Fruit fly (Drosophila melanogaster): Measurements from ENCODE around the gene CG7655.

Gene CG7655

dm6 chr3R:17712623-17713521 lies 30.4 kb downstream of the CG7655 start (continued):
- TF ChIP-seq otp (GFP tag; IDR thresholded peaks at IDR 0.05) (no peak), crp (GFP tag; optimal IDR thresholded peaks at IDR 0.05) (peak in 1 of 2 experiments; percentile 72), CG11085 (GFP tag; IDR thresholded peaks at IDR 0.05) (no peak), ewg (GFP tag; optimal IDR thresholded peaks at IDR 0.05) (no peak), Blimp-1 (GFP tag; optimal IDR thresholded peaks at IDR 0.05) (peak; percentile 46), CG15073 (GFP tag; optimal IDR thresholded peaks at IDR 0.05) (no peak), caup (GFP tag; optimal IDR thresholded peaks at IDR 0.05; ENCODE audit: severe bottlenecking) (no peak), HmgD (GFP tag; optimal IDR thresholded peaks at IDR 0.05) (no peak), CG5245 (GFP tag; optimal IDR thresholded peaks at IDR 0.05) (no peak), Asciz (GFP tag; optimal IDR thresholded peaks at IDR 0.05) (no peak), CG12769 (tag; optimal IDR thresholded peaks at IDR 0.05) (no peak), nerfin-2 (GFP tag; IDR thresholded peaks at IDR 0.05; ENCODE audit: partially characterized antibody) (no peak), CG15269 (tag; optimal IDR thresholded peaks at IDR 0.05) (no peak), dimm (GFP tag; IDR thresholded peaks at IDR 0.05) (no peak), Fer3 (tag; optimal IDR thresholded peaks at IDR 0.05) (no peak), CG17385 (GFP tag; optimal IDR thresholded peaks at IDR 0.05) (peak; percentile 75), crol (GFP tag; IDR thresholded peaks at IDR 0.05) (peak; percentile 85), Trl (optimal IDR thresholded peaks at IDR 0.05) (peak in 1 of 2 experiments; percentile 8), Trl (GFP tag; optimal IDR thresholded peaks at IDR 0.05) (no peak), CG14710 (tag; optimal IDR thresholded peaks at IDR 0.05) (peak; percentile 0), CG3847 (GFP tag; IDR thresholded peaks at IDR 0.05) (no peak), C15 (GFP tag; IDR thresholded peaks at IDR 0.05) (no peak), zen2 (GFP tag; IDR thresholded peaks at IDR 0.05; ENCODE audit: partially characterized antibody) (no peak), schlank (tag; optimal IDR thresholded peaks at IDR 0.05) (no peak), dati (GFP tag; IDR thresholded peaks at IDR 0.05) (no peak), prd (optimal IDR thresholded peaks at IDR 0.05) (no peak), prd (GFP tag; IDR thresholded peaks at IDR 0.05) (no peak), chm (GFP tag; IDR thresholded peaks at IDR 0.05) (no peak), CG2116 (GFP tag; optimal IDR thresholded peaks at IDR 0.05) (no peak), bcd (GFP tag; optimal IDR thresholded peaks at IDR 0.05) (no peak), CG16779 (GFP tag; IDR thresholded peaks at IDR 0.05) (no peak), scrt (GFP tag; optimal IDR thresholded peaks at IDR 0.05) (peak; percentile 16), CG10543 (GFP tag; optimal IDR thresholded peaks at IDR 0.05) (no peak), CG14965 (GFP tag; optimal IDR thresholded peaks at IDR 0.05; ENCODE audit: borderline replicate concordance) (no peak), CG3726 (GFP tag; IDR thresholded peaks at IDR 0.05) (no peak), sqz (GFP tag; optimal IDR thresholded peaks at IDR 0.05) (peak; percentile 34), sima (GFP tag; optimal IDR thresholded peaks at IDR 0.05) (no peak), Awh (GFP tag; IDR thresholded peaks at IDR 0.05) (no peak), CG11247 (GFP tag; IDR thresholded peaks at IDR 0.05) (no peak), CG14441 (GFP tag; IDR thresholded peaks at IDR 0.05) (no peak), CG12659 (GFP tag; optimal IDR thresholded peaks at IDR 0.05) (no peak), vfl (GFP tag; optimal IDR thresholded peaks at IDR 0.05) (no peak), MESR4 (GFP tag; optimal IDR thresholded peaks at IDR 0.05) (no peak), CG33213 (GFP tag; optimal IDR thresholded peaks at IDR 0.05) (no peak), insv (GFP tag; optimal IDR thresholded peaks at IDR 0.05) (no peak), fu2 (GFP tag; optimal IDR thresholded peaks at IDR 0.05) (no peak), gsb-n (tag; optimal IDR thresholded peaks at IDR 0.05) (peak; percentile 18), CG10565 (GFP tag; optimal IDR thresholded peaks at IDR 0.05) (no peak), odd (GFP tag; optimal IDR thresholded peaks at IDR 0.05) (peak; percentile 53)
